Fruit fly (Drosophila melanogaster) whole organism, prepupa: Measurements from ENCODE around the gene Best3.

Experiments used
- CG34406 ChIP-seq: fragments of 200-800 bp; sonication (Bioruptor generic); optimal IDR thresholded peaks from 3 replicates; lab custom pipeline; 2016; ENCODE audit warnings: missing biosample characterization, missing genetic modification characterization
- CG8119 ChIP-seq: fragments of 200-800 bp; sonication (Bioruptor generic); IDR thresholded peaks from 3 replicates; pipeline ENCODE4 v1.3.6; 2022; ENCODE audit warnings: missing biosample characterization, missing genetic modification characterization
- Eip93F ChIP-seq: fragments of 200-800 bp; sonication (Bioruptor generic); optimal IDR thresholded peaks from 2 replicates; lab custom pipeline; 2016; ENCODE audit warnings: missing biosample characterization, mild to moderate bottlenecking, missing genetic modification characterization
- Ets96B ChIP-seq: fragments of 200-800 bp; optimal IDR thresholded peaks from 2 replicates; lab custom pipeline; 2019; ENCODE audit warnings: missing biosample characterization, mild to moderate bottlenecking, missing genetic modification characterization, moderate library complexity
- OdsH ChIP-seq: fragments of 200-800 bp; sonication (Bioruptor generic); optimal IDR thresholded peaks from 3 replicates; lab custom pipeline; 2016; ENCODE audit warnings: missing biosample characterization, missing genetic modification characterization
- Smox ChIP-seq: fragments of 200-800 bp; sonication (Bioruptor generic); optimal IDR thresholded peaks from 3 replicates; lab custom pipeline; 2016; ENCODE audit warnings: missing biosample characterization, missing genetic modification characterization
- Sox14 ChIP-seq: fragments of 200-800 bp; sonication (Bioruptor generic); optimal IDR thresholded peaks from 3 replicates; lab custom pipeline; 2016; ENCODE audit warnings: missing biosample characterization, missing genetic modification characterization
- salr ChIP-seq, 2 experiments: fragments of 200-800 bp; sonication (Bioruptor generic); optimal IDR thresholded peaks; 3 replicates each; lab custom pipeline; 2016 to 2018; ENCODE audit warnings: missing biosample characterization in 2 of 2, missing genetic modification characterization in 2 of 2, mild to moderate bottlenecking in 1 of 2
- ss ChIP-seq, 2 experiments: fragments of 200-800 bp; sonication (Bioruptor generic); optimal IDR thresholded peaks; 2 replicates in 1 of 2; 3 replicates in 1 of 2; lab custom pipeline; 2017 to 2018; ENCODE audit warnings: mild to moderate bottlenecking in 2 of 2, missing biosample characterization in 2 of 2, missing genetic modification characterization in 2 of 2, moderate library complexity in 1 of 2
- topi ChIP-seq: fragments of 200-800 bp; sonication (Bioruptor generic); optimal IDR thresholded peaks from 3 replicates; lab custom pipeline; 2016; ENCODE audit warnings: missing biosample characterization, missing genetic modification characterization

dm6 chr3L:15352048-15352447 is 49.5 kb upstream of the Best3 start:
- TF ChIP-seq Ets96B (tag; lab: Kevin White, UChicago) (no peak), Sox14 (GFP tag; lab: Kevin White, UChicago) (no peak), OdsH (GFP tag; lab: Kevin White, UChicago) (no peak), Eip93F (GFP tag; lab: Kevin White, UChicago) (no peak), ss (GFP tag; optimal IDR thresholded peaks at IDR 0.05; lab: Kevin White, UChicago) (no peak), salr (GFP tag; optimal IDR thresholded peaks at IDR 0.05; lab: Kevin White, UChicago) (no peak), CG34406 (no peak), CG8119 (GFP tag; lab: Robert Waterston, UW) (no peak), topi (GFP tag; lab: Kevin White, UChicago) (no peak), Smox (GFP tag; lab: Kevin White, UChicago) (no peak)
